Fruit fly (Drosophila melanogaster) whole organism, embryonic: ENCODE results near the gene fliI.

Experiments used
- B-H1 ChIP-seq: fragments of 200-800 bp; sonication (Bioruptor generic); IDR thresholded peaks from 3 replicates; pipeline ENCODE4 v1.3.6; 2022; ENCODE audit warnings: missing biosample characterization, missing genetic modification characterization
- BEAF-32 ChIP-seq: fragments of 200-800 bp; sonication (Bioruptor generic); optimal IDR thresholded peaks from 3 replicates; lab custom pipeline; 2017; ENCODE audit warnings: missing biosample characterization, missing genetic modification characterization, mild to moderate bottlenecking, moderate library complexity, missing genetic modification reagents
- Bdp1 ChIP-seq: fragments of 200-800 bp; sonication (Bioruptor generic); optimal IDR thresholded peaks from 3 replicates; lab custom pipeline; 2016; ENCODE audit warnings: missing biosample characterization, missing genetic modification characterization
- Bgb ChIP-seq: fragments of 200-800 bp; sonication (Bioruptor generic); IDR thresholded peaks from 2 replicates; pipeline ENCODE4 v1.3.6; 2022; ENCODE audit warnings: missing biosample characterization, missing genetic modification characterization; ENCODE audit not compliant: partially characterized antibody
- Blimp-1 ChIP-seq: fragments of 200-800 bp; sonication (Bioruptor generic); optimal IDR thresholded peaks from 3 replicates; lab custom pipeline; 2018; ENCODE audit warnings: missing biosample characterization, missing genetic modification characterization, mild to moderate bottlenecking, moderate library complexity, missing genetic modification reagents
- CG10366 ChIP-seq: fragments of 200-800 bp; sonication (Bioruptor generic); IDR thresholded peaks from 2 replicates; pipeline ENCODE4 v1.3.6; 2022; ENCODE audit warnings: missing biosample characterization, missing genetic modification characterization
- CG10979 ChIP-seq: fragments of 200-800 bp; sonication (Bioruptor generic); optimal IDR thresholded peaks from 2 replicates; lab custom pipeline; 2018; ENCODE audit warnings: missing biosample characterization, mild to moderate bottlenecking, missing genetic modification characterization, moderate library complexity
- CG12769 ChIP-seq: fragments of 200-800 bp; sonication (Bioruptor generic); optimal IDR thresholded peaks from 2 replicates; lab custom pipeline; 2019; ENCODE audit warnings: missing biosample characterization, mild to moderate bottlenecking, missing genetic modification characterization, moderate library complexity
- CG14014 ChIP-seq: fragments of 200-800 bp; sonication (Bioruptor generic); IDR thresholded peaks from 2 replicates; pipeline ENCODE4 v1.3.6; 2022; ENCODE audit warnings: missing biosample characterization, missing genetic modification characterization
- CG1529 ChIP-seq: fragments of 200-800 bp; sonication (Bioruptor generic); optimal IDR thresholded peaks from 3 replicates; lab custom pipeline; 2018; ENCODE audit warnings: missing biosample characterization, missing genetic modification characterization
- CG17912 ChIP-seq: fragments of 200-800 bp; sonication (Bioruptor generic); optimal IDR thresholded peaks from 2 replicates; lab custom pipeline; 2018; ENCODE audit warnings: missing biosample characterization, mild to moderate bottlenecking, missing genetic modification characterization
- CG18011 ChIP-seq: fragments of 200-800 bp; sonication (Bioruptor generic); optimal IDR thresholded peaks from 2 replicates; lab custom pipeline; 2017; ENCODE audit warnings: missing biosample characterization, missing genetic modification characterization, mild to moderate bottlenecking, moderate library complexity, missing genotype
- CG18262 ChIP-seq: fragments of 200-800 bp; optimal IDR thresholded peaks from 3 replicates; lab custom pipeline; 2019; ENCODE audit warnings: missing biosample characterization, mild to moderate bottlenecking, missing genetic modification characterization, moderate library complexity
- CG2116 ChIP-seq: fragments of 200-800 bp; sonication (Bioruptor generic); optimal IDR thresholded peaks from 3 replicates; lab custom pipeline; 2018; ENCODE audit warnings: missing biosample characterization, mild to moderate bottlenecking, missing genetic modification characterization
- CG2678 ChIP-seq: fragments of 200-800 bp; sonication (Bioruptor generic); optimal IDR thresholded peaks from 3 replicates; lab custom pipeline; 2019; ENCODE audit warnings: missing biosample characterization, mild to moderate bottlenecking, missing genetic modification characterization, moderate library complexity
- CG32532 ChIP-seq: fragments of 200-800 bp; sonication (Bioruptor generic); IDR thresholded peaks from 2 replicates; pipeline ENCODE4 v1.3.6; 2022; ENCODE audit warnings: missing biosample characterization, missing genetic modification characterization
- CG3281 ChIP-seq: fragments of 200-800 bp; sonication (Bioruptor generic); optimal IDR thresholded peaks from 3 replicates; lab custom pipeline; 2017; ENCODE audit warnings: missing biosample characterization, mild to moderate bottlenecking, missing genetic modification characterization
- CG4707 ChIP-seq: fragments of 200-800 bp; sonication (Bioruptor generic); optimal IDR thresholded peaks from 2 replicates; lab custom pipeline; 2018; ENCODE audit warnings: missing biosample characterization, mild to moderate bottlenecking, missing genetic modification characterization, moderate library complexity
- CG8924 ChIP-seq: fragments of 200-800 bp; optimal IDR thresholded peaks from 3 replicates; lab custom pipeline; 2019; ENCODE audit warnings: missing biosample characterization, mild to moderate bottlenecking, missing genetic modification characterization, moderate library complexity
- CG9932 ChIP-seq: fragments of 200-800 bp; sonication (Bioruptor generic); IDR thresholded peaks from 2 replicates; pipeline ENCODE4 v1.3.6; 2022; ENCODE audit warnings: missing biosample characterization, missing genetic modification characterization
- CTCF ChIP-seq: fragments of 200-800 bp; sonication (Bioruptor generic); optimal IDR thresholded peaks from 2 replicates; lab custom pipeline; 2017; ENCODE audit warnings: missing biosample characterization, mild to moderate bottlenecking, missing genetic modification characterization, moderate library complexity
- CrebB ChIP-seq: fragments of 200-800 bp; sonication (Bioruptor generic); optimal IDR thresholded peaks from 3 replicates; lab custom pipeline; 2018; ENCODE audit warnings: missing biosample characterization, mild to moderate bottlenecking, missing genetic modification characterization
- Dek ChIP-seq: fragments of 200-800 bp; sonication (Bioruptor generic); optimal IDR thresholded peaks from 3 replicates; lab custom pipeline; 2019; ENCODE audit warnings: missing biosample characterization, mild to moderate bottlenecking, missing genetic modification characterization, moderate library complexity
- HmgZ ChIP-seq: fragments of 200-800 bp; sonication (Bioruptor generic); optimal IDR thresholded peaks from 2 replicates; lab custom pipeline; 2018; ENCODE audit warnings: missing biosample characterization, mild to moderate bottlenecking, missing genetic modification characterization
- Hr3 ChIP-seq: fragments of 200-800 bp; sonication (Bioruptor generic); optimal IDR thresholded peaks from 3 replicates; lab custom pipeline; 2016; ENCODE audit warnings: missing biosample characterization, missing genetic modification characterization
- Kr ChIP-seq: fragments of 200-800 bp; sonication (Bioruptor generic); optimal IDR thresholded peaks from 2 replicates; lab custom pipeline; 2017; ENCODE audit warnings: missing biosample characterization, mild to moderate bottlenecking, missing genetic modification characterization
- Max ChIP-seq: fragments of 200-800 bp; sonication (Bioruptor generic); optimal IDR thresholded peaks from 2 replicates; lab custom pipeline; 2016; ENCODE audit warnings: missing biosample characterization, mild to moderate bottlenecking, missing genetic modification characterization
- NK7.1 ChIP-seq: fragments of 200-800 bp; sonication (Bioruptor generic); optimal IDR thresholded peaks from 3 replicates; lab custom pipeline; 2016; ENCODE audit warnings: missing biosample characterization, missing genetic modification characterization
- PHDP ChIP-seq: fragments of 200-800 bp; sonication (Bioruptor generic); optimal IDR thresholded peaks from 3 replicates; lab custom pipeline; 2018; ENCODE audit warnings: missing biosample characterization, mild to moderate bottlenecking, missing genetic modification characterization, moderate library complexity
- Sox100B ChIP-seq: fragments of 200-800 bp; sonication (Bioruptor generic); optimal IDR thresholded peaks from 3 replicates; lab custom pipeline; 2018; ENCODE audit warnings: missing biosample characterization, mild to moderate bottlenecking, missing genetic modification characterization
- Sry-δ ChIP-seq: fragments of 200-800 bp; sonication (Bioruptor generic); optimal IDR thresholded peaks from 2 replicates; lab custom pipeline; 2016; ENCODE audit warnings: missing biosample characterization, missing genetic modification characterization
- Ssrp ChIP-seq: fragments of 200-800 bp; sonication (Bioruptor generic); optimal IDR thresholded peaks from 2 replicates; lab custom pipeline; 2018; ENCODE audit warnings: missing biosample characterization, mild to moderate bottlenecking, missing genetic modification characterization, moderate library complexity
- al ChIP-seq: fragments of 200-800 bp; sonication (Bioruptor generic); IDR thresholded peaks from 2 replicates; pipeline ENCODE4 v1.3.6; 2022; ENCODE audit warnings: missing biosample characterization, missing genetic modification characterization
- bcd ChIP-seq: fragments of 200-800 bp; sonication (Bioruptor generic); optimal IDR thresholded peaks from 2 replicates; lab custom pipeline; 2017; ENCODE audit warnings: missing biosample characterization, mild to moderate bottlenecking, missing genetic modification characterization
- bsh ChIP-seq, 2 experiments: fragments of 200-800 bp; sonication (Bioruptor generic); optimal IDR thresholded peaks; 2 replicates each; lab custom pipeline; 2017 to 2018; ENCODE audit warnings: mild to moderate bottlenecking in 2 of 2, missing biosample characterization in 2 of 2, missing genetic modification characterization in 2 of 2, moderate library complexity in 1 of 2
- btn ChIP-seq: fragments of 200-800 bp; sonication (Bioruptor generic); optimal IDR thresholded peaks from 2 replicates; lab custom pipeline; 2016; ENCODE audit warnings: missing biosample characterization, missing genetic modification characterization
- dmrt99B ChIP-seq: fragments of 200-800 bp; sonication (Bioruptor generic); optimal IDR thresholded peaks from 2 replicates; lab custom pipeline; 2018; ENCODE audit warnings: missing biosample characterization, mild to moderate bottlenecking, missing genetic modification characterization, moderate library complexity
- fd3F ChIP-seq: fragments of 200-800 bp; sonication (Bioruptor generic); optimal IDR thresholded peaks from 2 replicates; lab custom pipeline; 2018; ENCODE audit warnings: missing biosample characterization, mild to moderate bottlenecking, missing genetic modification characterization, moderate library complexity
- fu2 ChIP-seq: fragments of 200-800 bp; sonication (Bioruptor generic); optimal IDR thresholded peaks from 2 replicates; lab custom pipeline; 2016; ENCODE audit warnings: missing biosample characterization, missing genetic modification characterization
- gsb-n ChIP-seq: fragments of 200-800 bp; sonication (Bioruptor generic); optimal IDR thresholded peaks from 3 replicates; lab custom pipeline; 2018; ENCODE audit warnings: missing biosample characterization, mild to moderate bottlenecking, missing genetic modification characterization
- hb ChIP-seq: fragments of 200-800 bp; sonication (Bioruptor generic); IDR thresholded peaks from 3 replicates; pipeline ENCODE4 v1.3.6; 2022; ENCODE audit warnings: missing biosample characterization, missing genetic modification characterization; ENCODE audit not compliant: partially characterized antibody
- hkb ChIP-seq, 2 experiments: fragments of 200-800 bp in 1 of 2; fragments of >200 bp in 1 of 2; sonication (Bioruptor generic) in 1 of 2; IDR thresholded peaks in 1 of 2; optimal IDR thresholded peaks in 1 of 2; 2 replicates each; pipeline versions ENCODE4 v1.3.6 to Lab custom; 2017 to 2022; ENCODE audit warnings: missing biosample characterization in 1 of 2, missing genetic modification characterization in 1 of 2
- luna ChIP-seq: fragments of 200-800 bp; sonication (Bioruptor generic); optimal IDR thresholded peaks from 2 replicates; lab custom pipeline; 2016; ENCODE audit warnings: missing biosample characterization, missing genetic modification characterization
- nerfin-2 ChIP-seq: fragments of 200-800 bp; sonication (Bioruptor generic); IDR thresholded peaks from 2 replicates; pipeline ENCODE4 v1.3.6; 2022; ENCODE audit warnings: missing biosample characterization, missing genetic modification characterization; ENCODE audit not compliant: partially characterized antibody
- phol ChIP-seq: fragments of 200-800 bp; sonication (Bioruptor generic); optimal IDR thresholded peaks from 3 replicates; lab custom pipeline; 2018; ENCODE audit warnings: missing biosample characterization, mild to moderate bottlenecking, missing genetic modification characterization, moderate library complexity
- tll ChIP-seq, 2 experiments: fragments of 200-800 bp in 1 of 2; fragments of >200 bp in 1 of 2; sonication (Bioruptor generic) in 1 of 2; optimal IDR thresholded peaks; 2 replicates each; lab custom pipeline; 2017 to 2019; ENCODE audit warnings: missing biosample characterization in 2 of 2, missing genetic modification characterization in 2 of 2, mild to moderate bottlenecking in 1 of 2, moderate library complexity in 1 of 2
- tna ChIP-seq: fragments of 200-800 bp; sonication (Bioruptor generic); IDR thresholded peaks from 2 replicates; pipeline ENCODE4 v1.3.6; 2022; ENCODE audit warnings: missing biosample characterization, missing genetic modification characterization; ENCODE audit not compliant: partially characterized antibody
- trem ChIP-seq: fragments of 200-800 bp; optimal IDR thresholded peaks from 3 replicates; lab custom pipeline; 2019; ENCODE audit warnings: missing biosample characterization, mild to moderate bottlenecking, missing genetic modification characterization, moderate library complexity
- wor ChIP-seq: fragments of 200-800 bp; sonication (Bioruptor generic); IDR thresholded peaks from 2 replicates; pipeline ENCODE4 v1.3.6; 2022; ENCODE audit warnings: missing biosample characterization, missing genetic modification characterization

fliI gene

DNA sequence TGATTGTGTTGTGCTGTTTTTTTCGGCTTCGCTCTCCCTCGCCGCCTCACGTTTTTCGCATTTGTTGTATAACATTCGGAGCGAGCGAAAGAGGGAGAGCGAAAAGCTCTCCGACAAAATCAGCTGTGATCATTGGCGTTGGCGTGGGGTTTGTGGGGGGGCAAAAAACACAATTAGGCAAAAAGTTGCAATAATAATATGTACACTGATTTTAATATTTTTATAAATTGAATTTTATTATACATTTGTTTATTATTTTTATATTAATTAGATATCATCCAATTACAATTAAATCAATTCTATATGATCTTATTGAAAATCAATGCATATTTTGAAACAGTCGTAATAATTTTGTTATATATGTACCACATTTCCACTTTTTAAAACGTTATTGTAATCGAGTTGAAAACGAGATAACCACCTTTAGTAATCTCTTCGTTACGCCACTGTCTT, 36.1 kb downstream of the fliI start (continued):
- TF ChIP-seq CG32532 (GFP tag; lab: Robert Waterston, UW) (peak; percentile 59), CG1529 (GFP tag; lab: Kevin White, UChicago) (no peak), bcd (GFP tag; lab: Kevin White, UChicago) (peak; percentile 37), PHDP (peak; percentile 57), fu2 (no peak), Sry-δ (GFP tag; lab: Kevin White, UChicago) (no peak), nerfin-2 (GFP tag; lab: Robert Waterston, UW) (no peak), CG18011 (no peak), CG10979 (tag; lab: Kevin White, UChicago) (peak; percentile 24), CG4707 (GFP tag; lab: Kevin White, UChicago) (no peak), tna (GFP tag; lab: Robert Waterston, UW) (no peak), luna (GFP tag; lab: Kevin White, UChicago) (no peak), NK7.1 (no peak), CG2678 (peak; percentile 75), CG8924 (tag; lab: Kevin White, UChicago) (peak; percentile 59), btn (GFP tag; lab: Kevin White, UChicago) (no peak), Max (GFP tag; lab: Kevin White, UChicago) (no peak), CG17912 (GFP tag; lab: Kevin White, UChicago) (no peak), tll (GFP tag; optimal IDR thresholded peaks at IDR 0.05; lab: Kevin White, UChicago) (no peak), trem (tag; lab: Kevin White, UChicago) (no peak), HmgZ (peak; percentile 10), Sox100B (GFP tag; lab: Kevin White, UChicago) (peak; percentile 54), CrebB (no peak), Hr3 (peak; percentile 40), BEAF-32 (GFP tag; lab: Kevin White, UChicago) (no peak), hb (GFP tag; lab: Robert Waterston, UW) (no peak), Ssrp (tag; lab: Kevin White, UChicago) (peak; percentile 34), CG10366 (GFP tag; lab: Robert Waterston, UW) (peak; percentile 16; the same call in 1 of the 2 replicates), bsh (GFP tag; optimal IDR thresholded peaks at IDR 0.05; lab: Kevin White, UChicago) (peak in 1 of 2 experiments; percentile 37), hkb (optimal IDR thresholded peaks at IDR 0.05; lab: Kevin White, UChicago) (no peak), hkb (GFP tag; IDR thresholded peaks at IDR 0.05; lab: Robert Waterston, UW) (0 out of 2 replicates have a peak, but pooled peaks have one; percentile 7), CTCF (GFP tag; lab: Kevin White, UChicago) (no peak), CG3281 (GFP tag; lab: Kevin White, UChicago) (peak; percentile 61), CG18262 (tag; lab: Kevin White, UChicago) (peak; percentile 47), Kr (no peak), phol (peak; percentile 46), al (GFP tag; lab: Robert Waterston, UW) (0 out of 2 replicates have a peak, but pooled peaks have one; percentile 24), Blimp-1 (peak; percentile 36), CG9932 (GFP tag; lab: Robert Waterston, UW) (peak; percentile 69), CG12769 (tag; lab: Kevin White, UChicago) (no peak), Bdp1 (GFP tag; lab: Kevin White, UChicago) (no peak), CG2116 (GFP tag; lab: Kevin White, UChicago) (no peak), gsb-n (tag; lab: Kevin White, UChicago) (no peak), B-H1 (GFP tag; lab: Robert Waterston, UW) (no peak), wor (no peak), Dek (tag; lab: Kevin White, UChicago) (peak; percentile 52), CG14014 (GFP tag; lab: Robert Waterston, UW) (peak; percentile 30; the same call in 1 of the 2 replicates), dmrt99B (tag; lab: Kevin White, UChicago) (peak; percentile 64), Bgb (GFP tag; lab: Robert Waterston, UW) (no peak), fd3F (GFP tag; lab: Kevin White, UChicago) (peak; percentile 1)
